Fruit fly (Drosophila melanogaster) whole organism, embryonic: ENCODE measurements around the gene CG43448.
A peak's percentile ranks its signal among the peaks of the same experiment; 100 is the strongest.

Experiments used
- CG12155 ChIP-seq: fragments of 200-800 bp; sonication (Bioruptor generic); optimal IDR thresholded peaks from 3 replicates; lab custom pipeline; 2016; ENCODE audit warnings: missing biosample characterization, missing genetic modification characterization
- CG12769 ChIP-seq: fragments of 200-800 bp; sonication (Bioruptor generic); optimal IDR thresholded peaks from 2 replicates; lab custom pipeline; 2019; ENCODE audit warnings: missing biosample characterization, mild to moderate bottlenecking, missing genetic modification characterization, moderate library complexity
- CG13775 ChIP-seq: fragments of 200-800 bp; sonication (Bioruptor generic); optimal IDR thresholded peaks from 3 replicates; lab custom pipeline; 2017; ENCODE audit warnings: missing biosample characterization, mild to moderate bottlenecking, missing genetic modification characterization
- CG15601 ChIP-seq: fragments of 200-800 bp; sonication (Bioruptor generic); optimal IDR thresholded peaks from 3 replicates; lab custom pipeline; 2019; ENCODE audit warnings: missing biosample characterization, mild to moderate bottlenecking, missing genetic modification characterization, moderate library complexity
- CG1647 ChIP-seq: fragments of 200-800 bp; sonication (Bioruptor generic); optimal IDR thresholded peaks from 3 replicates; lab custom pipeline; 2016; ENCODE audit warnings: missing biosample characterization, missing genetic modification characterization
- CG17802 ChIP-seq: fragments of 200-800 bp; sonication (Bioruptor generic); optimal IDR thresholded peaks from 2 replicates; lab custom pipeline; 2018; ENCODE audit warnings: missing biosample characterization, mild to moderate bottlenecking, missing genetic modification characterization, moderate library complexity
- CG17829 ChIP-seq: fragments of 200-800 bp; optimal IDR thresholded peaks from 2 replicates; lab custom pipeline; 2019; ENCODE audit warnings: missing biosample characterization, mild to moderate bottlenecking, missing genetic modification characterization, moderate library complexity
- CG18011 ChIP-seq: fragments of 200-800 bp; sonication (Bioruptor generic); optimal IDR thresholded peaks from 2 replicates; lab custom pipeline; 2017; ENCODE audit warnings: missing biosample characterization, missing genetic modification characterization, mild to moderate bottlenecking, moderate library complexity, missing genotype
- CG18476 ChIP-seq: fragments of 200-800 bp; sonication (Bioruptor generic); optimal IDR thresholded peaks from 2 replicates; lab custom pipeline; 2016; ENCODE audit warnings: missing biosample characterization, mild to moderate bottlenecking, missing genetic modification characterization
- CG18599 ChIP-seq: fragments of 200-800 bp; sonication (Bioruptor generic); optimal IDR thresholded peaks from 3 replicates; lab custom pipeline; 2017; ENCODE audit warnings: missing biosample characterization, missing genetic modification characterization, mild to moderate bottlenecking, moderate library complexity, missing genetic modification reagents
- CG2712 ChIP-seq: fragments of 200-800 bp; optimal IDR thresholded peaks from 3 replicates; lab custom pipeline; 2019; ENCODE audit warnings: missing biosample characterization, mild to moderate bottlenecking, missing genetic modification characterization, moderate library complexity
- CG33557 ChIP-seq: fragments of 200-800 bp; sonication (Bioruptor generic); optimal IDR thresholded peaks from 2 replicates; lab custom pipeline; 2019; ENCODE audit warnings: missing biosample characterization, mild to moderate bottlenecking, missing genetic modification characterization, moderate library complexity
- CG9437 ChIP-seq: fragments of 200-800 bp; sonication (Bioruptor generic); optimal IDR thresholded peaks from 2 replicates; lab custom pipeline; 2018; ENCODE audit warnings: missing biosample characterization, mild to moderate bottlenecking, missing genetic modification characterization
- CkIIα-i1 ChIP-seq: fragments of 200-800 bp; sonication (Bioruptor generic); IDR thresholded peaks from 2 replicates; pipeline ENCODE4 v1.3.6; 2022; ENCODE audit warnings: missing biosample characterization, missing genetic modification characterization
- Dfd ChIP-seq, 2 experiments: fragments of >200 bp; optimal IDR thresholded peaks; 2 replicates each; lab custom pipeline; 2017; ENCODE audit warnings: missing biosample characterization in 2 of 2, missing genetic modification characterization in 2 of 2
- E2f1 ChIP-seq: fragments of 200-800 bp; sonication (Bioruptor generic); IDR thresholded peaks from 2 replicates; pipeline ENCODE4 v1.3.6; 2022; ENCODE audit warnings: missing biosample characterization, missing genetic modification characterization
- Eip74EF ChIP-seq, 2 experiments: fragments of 200-800 bp in 1 of 2; fragments of >200 bp in 1 of 2; sonication (Bioruptor generic) in 1 of 2; optimal IDR thresholded peaks; 2 replicates each; lab custom pipeline; 2017 to 2019; ENCODE audit warnings: missing biosample characterization in 2 of 2, missing genetic modification characterization in 2 of 2, mild to moderate bottlenecking in 1 of 2, moderate library complexity in 1 of 2
- Ets97D ChIP-seq: fragments of 200-800 bp; sonication (Bioruptor generic); optimal IDR thresholded peaks from 3 replicates; lab custom pipeline; 2016; ENCODE audit warnings: missing biosample characterization, missing genetic modification characterization
- HLH3B ChIP-seq: fragments of 200-800 bp; sonication (Bioruptor generic); IDR thresholded peaks from 2 replicates; pipeline ENCODE4 v1.3.6; 2022; ENCODE audit warnings: missing biosample characterization, missing genetic modification characterization
- Hmr ChIP-seq: fragments of 200-800 bp; sonication (Bioruptor generic); optimal IDR thresholded peaks from 3 replicates; lab custom pipeline; 2017; ENCODE audit warnings: mild to moderate bottlenecking, missing biosample characterization, missing genetic modification reagents, missing genetic modification characterization
- Lim3 ChIP-seq: fragments of 200-800 bp; sonication (Bioruptor generic); IDR thresholded peaks from 2 replicates; pipeline ENCODE4 v1.3.6; 2022; ENCODE audit warnings: missing biosample characterization, missing genetic modification characterization
- Nf-YA ChIP-seq: fragments of 200-800 bp; sonication (Bioruptor generic); IDR thresholded peaks from 2 replicates; pipeline ENCODE4 v1.3.6; 2022; ENCODE audit warnings: missing biosample characterization, missing genetic modification characterization
- Opbp ChIP-seq: fragments of 200-800 bp; sonication (Bioruptor generic); IDR thresholded peaks from 3 replicates; pipeline ENCODE4 v1.3.6; 2022; ENCODE audit warnings: missing biosample characterization, missing genetic modification characterization; ENCODE audit not compliant: partially characterized antibody
- PHDP ChIP-seq: fragments of 200-800 bp; sonication (Bioruptor generic); optimal IDR thresholded peaks from 3 replicates; lab custom pipeline; 2018; ENCODE audit warnings: missing biosample characterization, mild to moderate bottlenecking, missing genetic modification characterization, moderate library complexity
- Ravus ChIP-seq: fragments of 200-800 bp; sonication (Bioruptor generic); IDR thresholded peaks from 2 replicates; pipeline ENCODE4 v1.3.6; 2022; ENCODE audit warnings: missing biosample characterization, missing genetic modification characterization
- Sox100B ChIP-seq: fragments of 200-800 bp; sonication (Bioruptor generic); optimal IDR thresholded peaks from 3 replicates; lab custom pipeline; 2018; ENCODE audit warnings: missing biosample characterization, mild to moderate bottlenecking, missing genetic modification characterization
- Stat92E ChIP-seq, 3 experiments: fragments of >200 bp in 2 of 3; fragments of 200-800 bp in 1 of 3; sonication (Bioruptor generic) in 1 of 3; optimal IDR thresholded peaks; 2 replicates each; lab custom pipeline; 2017 to 2019; ENCODE audit warnings: missing biosample characterization in 3 of 3, missing genetic modification characterization in 3 of 3, mild to moderate bottlenecking in 1 of 3, moderate library complexity in 1 of 3
- Vsx1 ChIP-seq: fragments of 200-800 bp; sonication (Bioruptor generic); optimal IDR thresholded peaks from 2 replicates; lab custom pipeline; 2017; ENCODE audit warnings: missing biosample characterization, mild to moderate bottlenecking, missing genetic modification characterization, missing genetic modification reagents
- az2 ChIP-seq: fragments of 200-800 bp; sonication (Bioruptor generic); optimal IDR thresholded peaks from 3 replicates; lab custom pipeline; 2016; ENCODE audit warnings: missing biosample characterization, missing genetic modification characterization
- br ChIP-seq: fragments of >200 bp; optimal IDR thresholded peaks from 2 replicates; lab custom pipeline; 2017
- btn ChIP-seq: fragments of 200-800 bp; sonication (Bioruptor generic); optimal IDR thresholded peaks from 2 replicates; lab custom pipeline; 2016; ENCODE audit warnings: missing biosample characterization, missing genetic modification characterization
- cg ChIP-seq: fragments of 200-800 bp; sonication (Bioruptor generic); optimal IDR thresholded peaks from 3 replicates; lab custom pipeline; 2019; ENCODE audit warnings: missing biosample characterization, mild to moderate bottlenecking, missing genetic modification characterization, moderate library complexity
- crc ChIP-seq: fragments of 200-800 bp; sonication (Bioruptor generic); optimal IDR thresholded peaks from 2 replicates; lab custom pipeline; 2016; ENCODE audit warnings: missing biosample characterization, missing genetic modification characterization
- croc ChIP-seq: fragments of 200-800 bp; sonication (Bioruptor generic); conservative IDR thresholded peaks from 3 replicates; pipeline ENCODE4 v1.3.6; 2022; ENCODE audit warnings: missing biosample characterization, missing genetic modification characterization
- cwo ChIP-seq: fragments of 200-800 bp; sonication (Bioruptor generic); optimal IDR thresholded peaks from 3 replicates; lab custom pipeline; 2017; ENCODE audit warnings: missing biosample characterization, missing genetic modification characterization, mild to moderate bottlenecking, moderate library complexity, missing genetic modification reagents
- dimm ChIP-seq: fragments of 200-800 bp; sonication (Bioruptor generic); IDR thresholded peaks from 2 replicates; pipeline ENCODE4 v1.3.6; 2022; ENCODE audit warnings: missing biosample characterization, missing genetic modification characterization
- disco-r ChIP-seq: fragments of 200-800 bp; sonication (Bioruptor generic); optimal IDR thresholded peaks from 2 replicates; lab custom pipeline; 2016; ENCODE audit warnings: missing biosample characterization, missing genetic modification characterization
- fd96Cb ChIP-seq: fragments of 200-800 bp; sonication (Bioruptor generic); optimal IDR thresholded peaks from 2 replicates; lab custom pipeline; 2018; ENCODE audit warnings: missing biosample characterization, mild to moderate bottlenecking, missing genetic modification characterization, moderate library complexity
- gce ChIP-seq: fragments of 200-800 bp; sonication (Bioruptor generic); IDR thresholded peaks from 3 replicates; pipeline ENCODE4 v1.3.6; 2022; ENCODE audit warnings: missing biosample characterization, missing genetic modification characterization
- gsb ChIP-seq: fragments of 200-800 bp; sonication (Bioruptor generic); IDR thresholded peaks from 2 replicates; pipeline ENCODE4 v1.3.6; 2022; ENCODE audit warnings: missing biosample characterization, missing genetic modification characterization
- gt ChIP-seq: fragments of 200-800 bp; sonication (Bioruptor generic); IDR thresholded peaks from 2 replicates; pipeline ENCODE4 v1.3.6; 2022; ENCODE audit warnings: missing biosample characterization, missing genetic modification characterization
- h ChIP-seq: fragments of >200 bp; optimal IDR thresholded peaks from 2 replicates; lab custom pipeline; 2017
- ind ChIP-seq: fragments of 200-800 bp; sonication (Bioruptor generic); optimal IDR thresholded peaks from 3 replicates; lab custom pipeline; 2016; ENCODE audit warnings: missing biosample characterization, missing genetic modification characterization
- ken ChIP-seq: fragments of 200-800 bp; sonication (Bioruptor generic); IDR thresholded peaks from 3 replicates; pipeline ENCODE4 v1.3.6; 2022; ENCODE audit warnings: missing biosample characterization, missing genetic modification characterization
- klu ChIP-seq: fragments of 200-800 bp; sonication (Bioruptor generic); IDR thresholded peaks from 2 replicates; pipeline ENCODE4 v1.3.6; 2022; ENCODE audit warnings: missing biosample characterization, missing genetic modification characterization
- mam ChIP-seq: fragments of 200-800 bp; sonication (Bioruptor generic); optimal IDR thresholded peaks from 3 replicates; lab custom pipeline; 2016; ENCODE audit warnings: missing biosample characterization, missing genetic modification characterization
- mld ChIP-seq: fragments of 200-800 bp; sonication (Bioruptor generic); IDR thresholded peaks from 3 replicates; pipeline ENCODE4 v1.3.6; 2022; ENCODE audit warnings: missing biosample characterization, missing genetic modification characterization; ENCODE audit not compliant: partially characterized antibody
- pzg ChIP-seq: fragments of 200-800 bp; sonication (Bioruptor generic); optimal IDR thresholded peaks from 3 replicates; lab custom pipeline; 2018; ENCODE audit warnings: missing biosample characterization, mild to moderate bottlenecking, missing genetic modification characterization, moderate library complexity
- slbo ChIP-seq: fragments of 200-800 bp; sonication (Bioruptor generic); IDR thresholded peaks from 2 replicates; pipeline ENCODE4 v1.3.6; 2022; ENCODE audit warnings: missing biosample characterization, missing genetic modification characterization
- wek ChIP-seq: fragments of 200-800 bp; sonication (Bioruptor generic); optimal IDR thresholded peaks from 3 replicates; lab custom pipeline; 2018; ENCODE audit warnings: missing biosample characterization, mild to moderate bottlenecking, missing genetic modification characterization, moderate library complexity
- wor ChIP-seq: fragments of 200-800 bp; sonication (Bioruptor generic); IDR thresholded peaks from 2 replicates; pipeline ENCODE4 v1.3.6; 2022; ENCODE audit warnings: missing biosample characterization, missing genetic modification characterization

The CG43448 gene

DNA sequence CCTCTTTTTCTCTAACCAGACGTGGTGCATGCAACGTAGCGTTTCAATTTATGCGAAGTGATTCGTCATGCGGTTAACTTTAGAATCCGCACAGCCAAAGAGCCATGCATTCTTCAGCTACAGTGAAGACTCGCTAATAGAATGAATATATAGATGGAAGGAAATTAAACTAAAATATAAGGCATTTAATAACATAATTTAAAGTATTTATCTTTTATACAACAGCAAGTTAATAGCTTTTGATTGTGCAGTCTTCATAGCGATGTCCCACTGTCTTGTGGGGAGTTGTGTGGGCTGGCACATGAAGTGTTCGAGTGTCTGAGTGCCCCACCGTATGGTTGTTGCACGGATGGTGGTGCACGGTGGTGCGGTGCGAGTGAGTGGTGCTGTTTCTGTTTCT, 27.9 kb upstream of the CG43448 start (continued):
- no peak for TF ChIP-seq wek (GFP tag; lab: Kevin White, UChicago)
- no peak for TF ChIP-seq Opbp (GFP tag; lab: Robert Waterston, UW)
- TF ChIP-seq ind (GFP tag; lab: Kevin White, UChicago), result peak; percentile 33
- no peak for TF ChIP-seq disco-r
- no peak for TF ChIP-seq pzg (GFP tag; lab: Kevin White, UChicago)
- peak; percentile 72 for TF ChIP-seq CG17829 (tag; lab: Kevin White, UChicago)
- no peak for TF ChIP-seq Ravus (GFP tag; lab: Robert Waterston, UW)
- TF ChIP-seq h (lab: Kevin White, UChicago), result no peak
- TF ChIP-seq CkIIα-i1 (GFP tag; lab: Robert Waterston, UW), result no peak
- TF ChIP-seq PHDP (tag; lab: Kevin White, UChicago), result peak; percentile 58
- peak; percentile 3 for TF ChIP-seq cwo
- peak; percentile 30 for TF ChIP-seq CG12155 (GFP tag; lab: Kevin White, UChicago)
- TF ChIP-seq ken (GFP tag; lab: Robert Waterston, UW), result peak; percentile 74
- TF ChIP-seq CG2712 (tag; lab: Kevin White, UChicago), result peak; percentile 75
- TF ChIP-seq CG18599 (GFP tag; lab: Kevin White, UChicago), result peak; percentile 15
- TF ChIP-seq CG18011 (GFP tag; lab: Kevin White, UChicago), result no peak
- TF ChIP-seq Ets97D (GFP tag; lab: Kevin White, UChicago), result no peak
- peak; percentile 25; the same call in 1 of the 2 replicates for TF ChIP-seq wor (GFP tag; lab: Robert Waterston, UW)
- no peak for TF ChIP-seq gsb
- TF ChIP-seq CG13775 (GFP tag; lab: Kevin White, UChicago), result peak; percentile 6
- TF ChIP-seq Nf-YA (GFP tag; lab: Robert Waterston, UW), result peak; percentile 66
- TF ChIP-seq br (lab: Kevin White, UChicago), result no peak
- TF ChIP-seq cg (GFP tag; lab: Kevin White, UChicago), result no peak
- peak; percentile 41 for TF ChIP-seq CG33557 (GFP tag; lab: Kevin White, UChicago)
- 0 out of 2 replicates have a peak, but pooled peaks have one; percentile 20 for TF ChIP-seq dimm (GFP tag; lab: Robert Waterston, UW)
- no peak for TF ChIP-seq Eip74EF (GFP tag; optimal IDR thresholded peaks at IDR 0.05; lab: Kevin White, UChicago)
- TF ChIP-seq az2, result peak; percentile 60
- TF ChIP-seq CG15601 (tag; lab: Kevin White, UChicago), result peak; percentile 60
- TF ChIP-seq Hmr, result no peak
- peak; percentile 53; the same call in 1 of the 2 replicates for TF ChIP-seq E2f1 (GFP tag; lab: Robert Waterston, UW)
- TF ChIP-seq klu (GFP tag; lab: Robert Waterston, UW), result no peak
- TF ChIP-seq Lim3 (GFP tag; lab: Robert Waterston, UW), result no peak
- TF ChIP-seq Dfd (GFP tag; optimal IDR thresholded peaks at IDR 0.05; lab: Kevin White, UChicago), result no peak
- TF ChIP-seq gt, result peak; percentile 73
- TF ChIP-seq fd96Cb, result peak; percentile 50
- TF ChIP-seq CG17802 (tag; lab: Kevin White, UChicago), result peak; percentile 37
- peak; percentile 49; the same call in 1 of the 2 replicates for TF ChIP-seq slbo (GFP tag; lab: Robert Waterston, UW)
- no peak for TF ChIP-seq crc (GFP tag; lab: Kevin White, UChicago)
- TF ChIP-seq croc (GFP tag; lab: Robert Waterston, UW), result peak; percentile 73
- peak; percentile 72 for TF ChIP-seq HLH3B (GFP tag; lab: Robert Waterston, UW)
- no peak for TF ChIP-seq btn (GFP tag; lab: Kevin White, UChicago)
- TF ChIP-seq Vsx1, result no peak
- TF ChIP-seq CG9437 (GFP tag; lab: Kevin White, UChicago), result peak; percentile 22
- TF ChIP-seq CG1647, result no peak
- TF ChIP-seq mam (GFP tag; lab: Kevin White, UChicago), result no peak
- no peak for TF ChIP-seq mld (GFP tag; lab: Robert Waterston, UW)
- no peak for TF ChIP-seq CG18476 (GFP tag; lab: Kevin White, UChicago)
- peak; percentile 56 for TF ChIP-seq CG12769 (tag; lab: Kevin White, UChicago)
- TF ChIP-seq Sox100B (GFP tag; lab: Kevin White, UChicago), result peak; percentile 7
- peak; percentile 44; the same call in 1 of the 3 replicates for TF ChIP-seq gce (GFP tag; lab: Robert Waterston, UW)
- TF ChIP-seq Stat92E (GFP tag; optimal IDR thresholded peaks at IDR 0.05; lab: Kevin White, UChicago), result no peak
